Worm (Caenorhabditis elegans): ENCODE results near the gene dnj-1.

- TF ChIP-seq snpc-4 (tag; optimal IDR thresholded peaks at IDR 0.05) (no peak), nhr-76 (tag; optimal IDR thresholded peaks at IDR 0.05) (no peak), lsy-2 (tag; optimal IDR thresholded peaks at IDR 0.05) (no peak), blmp-1 (tag; optimal IDR thresholded peaks at IDR 0.05) (no peak), sptf-1 (tag; optimal IDR thresholded peaks at IDR 0.05) (no peak), unc-62 (GFP tag; optimal IDR thresholded peaks at IDR 0.05) (no peak), lin-13 (tag; optimal IDR thresholded peaks at IDR 0.05) (no peak), pha-4 (tag; optimal IDR thresholded peaks at IDR 0.05) (no peak), elt-3 (tag; optimal IDR thresholded peaks at IDR 0.05) (no peak), nhr-12 (tag; optimal IDR thresholded peaks at IDR 0.05) (no peak), ceh-83 (GFP tag; optimal IDR thresholded peaks at IDR 0.05) (no peak), ztf-11 (tag; optimal IDR thresholded peaks at IDR 0.05) (no peak), nhr-237 (tag; optimal IDR thresholded peaks at IDR 0.05) (no peak)
Observed at ce11 chrIV:11326939-11327565, 28.2 kb downstream of the dnj-1 start, which contains the start of gene B0035.21.

Measured in whole organism, mixed stage, embryonic.